Worm (Caenorhabditis elegans) whole organism, L2 larva: Measurements from ENCODE around the gene Y46G5A.38.

ENCODE experiments used
- mdl-1 ChIP-seq, 2 experiments: fragments of 150-350 bp in 1 of 2; sonication (generic microtip) in 1 of 2; optimal IDR thresholded peaks; 2 replicates each; lab custom pipeline; 2017; ENCODE audit warnings: missing biosample characterization in 2 of 2, missing genetic modification characterization in 2 of 2
- unc-62 ChIP-seq: fragments of 150-350 bp; optimal IDR thresholded peaks from 2 replicates; lab custom pipeline; 2014; ENCODE audit warnings: missing biosample characterization, missing genetic modification reagents, missing genetic modification characterization
- ztf-4 ChIP-seq: fragments of 150-350 bp; optimal IDR thresholded peaks from 2 replicates; lab custom pipeline; 2014; ENCODE audit warnings: missing biosample characterization, missing genetic modification characterization

ce11 chrII:12805765-12806384, 21.0 kb upstream of the Y46G5A.38 start:
- TF ChIP-seq mdl-1 (tag; optimal IDR thresholded peaks at IDR 0.05; lab: Kevin White, UChicago) (no peak), ztf-4 (no peak), unc-62 (GFP tag; lab: Kevin White, UChicago) (no peak)
